Fruit fly (Drosophila melanogaster): ENCODE results near the gene CycD.

The CycD gene

DNA sequence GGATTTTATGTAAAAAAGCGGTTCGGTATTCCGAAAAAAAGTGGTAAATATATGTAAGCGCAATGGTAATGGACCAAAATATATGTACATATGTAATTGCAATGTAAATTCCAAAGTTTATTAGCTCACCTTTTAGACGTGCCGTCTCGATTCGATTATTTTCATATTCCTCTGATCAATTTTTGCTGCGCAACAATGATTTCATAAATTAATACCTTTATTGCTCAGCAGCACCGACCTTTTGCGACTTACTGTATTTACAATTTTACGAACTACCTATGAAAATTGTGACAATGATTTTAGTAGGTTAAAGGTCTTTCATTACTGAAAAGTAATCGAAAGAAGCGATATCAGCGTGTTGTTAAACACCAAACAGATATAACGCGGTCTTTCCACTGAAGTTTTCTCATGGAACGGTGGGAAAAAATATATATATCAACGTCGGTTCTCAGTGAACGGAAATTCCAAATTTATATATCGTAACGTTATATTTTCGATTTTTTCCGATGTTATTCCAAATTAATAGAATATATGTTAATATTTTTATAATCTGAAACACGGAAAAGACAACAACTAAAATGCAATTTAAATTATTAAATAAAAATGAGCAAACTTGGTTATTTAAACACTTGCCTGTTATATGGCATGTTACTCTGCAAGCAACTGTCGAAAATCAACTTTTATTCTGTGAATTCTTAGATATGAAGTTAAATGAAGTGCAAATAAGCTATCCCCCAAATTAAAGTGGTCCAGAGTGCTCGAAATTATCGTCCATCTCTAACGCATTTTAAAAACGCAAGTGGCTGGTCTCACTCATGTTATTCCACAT lies 19.5 kb downstream of the CycD start, which contains the start of the genes MSBP and CG15916 (continued):
- no peak for TF ChIP-seq ap (GFP tag; IDR thresholded peaks at IDR 0.05)
- TF ChIP-seq CG1024 (GFP tag; IDR thresholded peaks at IDR 0.05) = peak; percentile 66
- TF ChIP-seq CG12391 (tag; optimal IDR thresholded peaks at IDR 0.05) = peak; percentile 59
- peak; percentile 12 for TF ChIP-seq CG15601 (tag; optimal IDR thresholded peaks at IDR 0.05)
- TF ChIP-seq CG18599 (GFP tag; optimal IDR thresholded peaks at IDR 0.05) = peak; percentile 13
- TF ChIP-seq CG8924 (tag; optimal IDR thresholded peaks at IDR 0.05) = peak; percentile 27
- TF ChIP-seq vnd (GFP tag; IDR thresholded peaks at IDR 0.05; ENCODE audit: partially characterized antibody) = no peak
- no peak for TF ChIP-seq HmgZ (tag; optimal IDR thresholded peaks at IDR 0.05)
- TF ChIP-seq bcd (GFP tag; optimal IDR thresholded peaks at IDR 0.05) = peak; percentile 39
- TF ChIP-seq cato (GFP tag; optimal IDR thresholded peaks at IDR 0.05; ENCODE audit: borderline replicate concordance) = no peak
- peak; percentile 11; the same call in 1 of the 2 replicates for TF ChIP-seq MBD-R2 (GFP tag; IDR thresholded peaks at IDR 0.05)
- no peak for TF ChIP-seq gt (GFP tag; IDR thresholded peaks at IDR 0.05)
- peak; percentile 49 for TF ChIP-seq CG30403 (GFP tag; optimal IDR thresholded peaks at IDR 0.05)
- TF ChIP-seq CG13624 (GFP tag; optimal IDR thresholded peaks at IDR 0.05) = no peak
- TF ChIP-seq chn (GFP tag; optimal IDR thresholded peaks at IDR 0.05) = no peak
- TF ChIP-seq org-1 (GFP tag; optimal IDR thresholded peaks at IDR 0.05) = no peak
- TF ChIP-seq CG10654 (GFP tag; optimal IDR thresholded peaks at IDR 0.05) = no peak
- peak; percentile 19 for TF ChIP-seq Xbp1 (GFP tag; optimal IDR thresholded peaks at IDR 0.05)
- TF ChIP-seq Chrac-16 (GFP tag; optimal IDR thresholded peaks at IDR 0.05) = peak; percentile 26
- TF ChIP-seq CG12219 (GFP tag; optimal IDR thresholded peaks at IDR 0.05) = no peak
- TF ChIP-seq CG17328 (GFP tag; IDR thresholded peaks at IDR 0.05) = no peak
- TF ChIP-seq Six4 (GFP tag; optimal IDR thresholded peaks at IDR 0.05) = peak; percentile 26
- no peak for TF ChIP-seq D19B (GFP tag; optimal IDR thresholded peaks at IDR 0.05)
- TF ChIP-seq az2 (GFP tag; optimal IDR thresholded peaks at IDR 0.05) = peak; percentile 9
- peak; percentile 9 for TF ChIP-seq zen (tag; optimal IDR thresholded peaks at IDR 0.05)
- no peak for TF ChIP-seq CG4282 (GFP tag; optimal IDR thresholded peaks at IDR 0.05)
- no peak for TF ChIP-seq wek (GFP tag; optimal IDR thresholded peaks at IDR 0.05)
- TF ChIP-seq CG11093 (GFP tag; IDR thresholded peaks at IDR 0.05) = 0 out of 3 replicates have a peak, but pooled peaks have one; percentile 42
- TF ChIP-seq CG18619 (GFP tag; optimal IDR thresholded peaks at IDR 0.05) = peak; percentile 27
- TF ChIP-seq CG14441 (GFP tag; IDR thresholded peaks at IDR 0.05) = no peak
- peak; percentile 73 for TF ChIP-seq CoRest (tag; optimal IDR thresholded peaks at IDR 0.05)
- no peak for TF ChIP-seq Mad (GFP tag; optimal IDR thresholded peaks at IDR 0.05)
- TF ChIP-seq CG4424 (GFP tag; optimal IDR thresholded peaks at IDR 0.05) = peak; percentile 34
- TF ChIP-seq Nf-YC (tag; optimal IDR thresholded peaks at IDR 0.05) = peak; percentile 14
- TF ChIP-seq so (GFP tag; IDR thresholded peaks at IDR 0.05) = no peak
- TF ChIP-seq CG2120 (GFP tag; optimal IDR thresholded peaks at IDR 0.05) = peak; percentile 41
- TF ChIP-seq tll (GFP tag; optimal IDR thresholded peaks at IDR 0.05) = no peak
- no peak for TF ChIP-seq hkb (optimal IDR thresholded peaks at IDR 0.05)
- TF ChIP-seq hkb (GFP tag; IDR thresholded peaks at IDR 0.05) = no peak
- TF ChIP-seq tap (tag; optimal IDR thresholded peaks at IDR 0.05) = no peak
- TF ChIP-seq nerfin-1 (tag; optimal IDR thresholded peaks at IDR 0.05) = no peak
- peak; percentile 41 for TF ChIP-seq CG9727 (GFP tag; optimal IDR thresholded peaks at IDR 0.05)
- no peak for TF ChIP-seq Dip2 (GFP tag; IDR thresholded peaks at IDR 0.05)
- no peak for TF ChIP-seq sc (optimal IDR thresholded peaks at IDR 0.05)
- TF ChIP-seq sc (GFP tag; optimal IDR thresholded peaks at IDR 0.05) = peak; percentile 8
- no peak for TF ChIP-seq Deaf1 (tag; optimal IDR thresholded peaks at IDR 0.05)
- TF ChIP-seq dan (GFP tag; IDR thresholded peaks at IDR 0.05) = no peak
- no peak for TF ChIP-seq seq (GFP tag; IDR thresholded peaks at IDR 0.05)
- TF ChIP-seq CG9932 (GFP tag; IDR thresholded peaks at IDR 0.05) = peak; percentile 45; the same call in 1 of the 2 replicates
- no peak for TF ChIP-seq Atf6 (GFP tag; IDR thresholded peaks at IDR 0.05)

Data from whole organism, embryonic.